Worm (Caenorhabditis elegans): ENCODE data around the gene srx-104.

srx-104 gene

DNA sequence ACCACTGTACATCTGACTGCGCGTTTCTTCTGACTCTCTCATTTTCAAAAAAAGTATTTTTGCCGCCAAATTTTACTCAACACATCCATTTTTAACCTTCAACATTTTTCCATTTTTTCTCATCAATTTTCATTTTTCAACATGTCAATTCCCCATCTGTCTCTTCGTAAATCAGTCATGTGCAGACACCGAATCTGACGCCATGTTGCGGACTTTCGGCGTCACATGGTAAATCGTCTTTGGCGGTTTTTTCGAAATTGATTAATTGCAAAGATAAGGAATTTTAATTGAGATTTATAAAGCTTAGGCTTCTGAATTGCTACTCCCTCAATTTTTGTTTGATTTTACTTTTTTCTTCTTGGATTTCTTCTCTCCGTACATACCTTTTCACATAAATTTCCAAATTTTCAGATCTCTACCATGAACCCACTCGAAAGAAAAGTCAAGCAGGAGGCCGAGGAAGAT lies 16.7 kb downstream of the srx-104 start, which contains the start of gene F19B10.1:
TSS of gene F19B10.1 (plus strand) at position 415 of the 465 bp plus-strand sequence.
- TF ChIP-seq hmbx-1 (tag; optimal IDR thresholded peaks at IDR 0.05), result no peak

DNA sequence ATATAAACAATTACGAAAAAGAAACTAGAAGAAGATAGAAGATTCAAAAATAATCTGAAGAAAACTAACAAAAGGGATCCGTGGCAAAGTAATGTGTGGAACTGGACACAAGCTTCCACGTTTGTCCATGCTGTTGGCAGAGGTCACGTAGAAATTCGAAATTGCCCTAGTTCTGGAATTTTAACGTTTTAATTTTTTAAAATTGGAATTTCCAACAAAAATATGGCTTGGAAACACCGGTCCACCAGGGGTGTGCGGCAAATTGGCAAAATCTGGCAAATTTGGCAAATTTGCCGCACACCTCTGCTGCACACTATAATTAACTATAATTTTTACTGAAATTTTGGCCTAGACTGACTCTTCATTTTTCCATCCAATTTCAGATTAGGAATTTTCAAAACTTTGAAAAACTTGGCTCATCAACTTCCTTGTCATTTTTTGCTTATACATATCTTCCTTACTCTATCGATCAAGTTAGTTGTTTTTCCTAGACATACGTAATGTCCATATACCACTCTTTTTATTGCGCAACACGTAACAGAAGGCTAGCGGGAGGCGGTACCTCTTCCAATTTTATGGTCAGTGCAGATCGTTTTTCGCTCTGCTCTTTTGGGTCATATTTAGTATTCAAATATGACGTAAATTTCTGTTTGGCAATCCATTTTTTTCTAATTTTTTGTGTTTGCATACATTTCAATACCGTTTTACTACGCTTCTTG lies 18.0 kb downstream of the srx-104 start, which contains the start of gene F19B10.10:
TSS of gene F19B10.10 (minus strand) at position 51 of the 719 bp plus-strand sequence.
- TF ChIP-seq tbx-11 (GFP tag; IDR thresholded peaks at IDR 0.05) (no peak), pes-1 (GFP tag; IDR thresholded peaks at IDR 0.05) (no peak), hnd-1 (tag; optimal IDR thresholded peaks at IDR 0.05) (no peak)

DNA sequence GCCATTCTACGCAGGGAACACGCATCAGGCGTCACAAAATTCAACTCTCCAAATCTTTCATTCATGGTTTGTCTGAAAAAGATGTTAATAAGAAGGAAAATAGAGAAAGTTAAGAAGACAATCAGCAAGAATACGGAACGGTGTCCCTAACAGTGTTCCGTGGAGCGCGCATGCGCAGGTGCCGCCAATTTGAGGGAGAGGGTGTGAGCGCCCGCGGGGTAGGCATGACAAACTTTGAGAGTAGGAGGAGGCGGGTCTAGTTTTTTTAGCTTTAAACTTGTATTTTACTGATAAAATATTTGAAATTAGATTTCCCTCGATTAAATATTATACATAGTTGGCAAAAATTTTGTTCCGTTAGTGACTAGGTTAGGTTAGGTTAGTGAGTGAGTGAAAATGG lies 19.1 kb downstream of the srx-104 start:
- TF ChIP-seq pes-1 (GFP tag; IDR thresholded peaks at IDR 0.05) (no peak), sea-1 (GFP tag; conservative IDR thresholded peaks at IDR 0.05) (no peak), hnd-1 (tag; optimal IDR thresholded peaks at IDR 0.05) (no peak), hmg-4 (GFP tag; optimal IDR thresholded peaks at IDR 0.05) (no peak), F13C5.2 (tag; optimal IDR thresholded peaks at IDR 0.05) (no peak), ceh-13 (GFP tag; optimal IDR thresholded peaks at IDR 0.05) (no peak), tra-4 (tag; optimal IDR thresholded peaks at IDR 0.05) (no peak), tbx-11 (GFP tag; IDR thresholded peaks at IDR 0.05) (no peak), aly-1 (tag; optimal IDR thresholded peaks at IDR 0.05) (no peak), ama-1 (optimal IDR thresholded peaks at IDR 0.05) (no peak), B0310.2 (tag; optimal IDR thresholded peaks at IDR 0.05) (no peak), ceh-36 (tag; optimal IDR thresholded peaks at IDR 0.05) (no peak), scrt-1 (GFP tag; IDR thresholded peaks at IDR 0.05) (no peak), tbx-37 (GFP tag; conservative IDR thresholded peaks at IDR 0.05) (no peak), flt-1 (GFP tag; IDR thresholded peaks at IDR 0.05) (no peak), hmbx-1 (tag; optimal IDR thresholded peaks at IDR 0.05) (no peak)

DNA sequence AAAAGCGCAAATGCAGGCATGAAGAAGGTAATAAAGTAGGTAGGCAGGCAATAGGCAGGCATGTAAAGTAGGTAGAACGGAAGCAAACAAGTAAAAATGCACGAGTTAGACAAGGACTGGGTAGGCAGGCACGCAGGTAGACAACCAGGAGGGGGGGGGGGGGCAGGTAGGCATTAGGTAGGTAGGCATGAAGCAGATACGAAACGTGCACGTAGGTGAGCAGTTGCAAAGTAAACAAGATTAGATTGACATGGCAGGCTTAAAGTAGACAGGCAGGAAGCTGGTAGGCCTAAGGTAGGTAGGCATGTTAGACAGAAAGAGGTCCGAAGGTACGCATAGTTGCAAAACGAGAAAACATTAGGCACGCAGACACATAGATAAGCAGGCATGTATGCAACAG lies 20.5 kb downstream of the srx-104 start:
- TF ChIP-seq flt-1 (GFP tag; IDR thresholded peaks at IDR 0.05) (no peak), ceh-13 (GFP tag; optimal IDR thresholded peaks at IDR 0.05) (no peak), ets-7 (tag; optimal IDR thresholded peaks at IDR 0.05) (no peak), tbx-37 (GFP tag; conservative IDR thresholded peaks at IDR 0.05) (no peak), aly-1 (tag; optimal IDR thresholded peaks at IDR 0.05) (no peak), hmbx-1 (tag; optimal IDR thresholded peaks at IDR 0.05) (no peak), hmg-4 (GFP tag; optimal IDR thresholded peaks at IDR 0.05) (no peak), B0310.2 (tag; optimal IDR thresholded peaks at IDR 0.05) (no peak), F13C5.2 (tag; optimal IDR thresholded peaks at IDR 0.05) (no peak), pes-1 (GFP tag; IDR thresholded peaks at IDR 0.05) (no peak), tra-4 (tag; optimal IDR thresholded peaks at IDR 0.05) (no peak), sea-1 (GFP tag; conservative IDR thresholded peaks at IDR 0.05) (no peak)

DNA sequence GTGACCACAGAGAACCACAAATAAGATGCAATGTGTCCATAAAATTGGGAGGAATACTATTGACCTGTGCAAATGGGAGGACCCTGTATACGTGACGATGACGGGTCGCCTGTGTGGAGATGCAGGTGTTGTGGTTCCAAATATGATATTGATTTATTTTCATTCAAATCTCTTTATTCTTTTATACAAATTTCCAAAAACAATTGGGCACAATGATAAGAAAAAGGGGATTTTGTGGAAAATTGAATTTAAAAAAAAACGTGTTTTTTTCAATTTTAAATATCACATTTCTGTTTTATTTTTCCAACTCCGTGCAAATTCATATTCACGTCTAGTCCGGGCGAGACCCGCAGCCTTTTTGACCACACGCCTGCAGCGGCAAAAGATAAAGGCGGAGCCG lies 24.3 kb downstream of the srx-104 start, which contains the start of gene F19B10.2:
TSS of gene F19B10.2 (plus strand) at position 301 of the 400 bp plus-strand sequence.
- TF ChIP-seq pes-1 (GFP tag; IDR thresholded peaks at IDR 0.05), result no peak
- no peak for TF ChIP-seq ceh-36 (tag; optimal IDR thresholded peaks at IDR 0.05)
- TF ChIP-seq sea-1 (GFP tag; conservative IDR thresholded peaks at IDR 0.05), result no peak
- TF ChIP-seq B0310.2 (tag; optimal IDR thresholded peaks at IDR 0.05), result no peak
- no peak for TF ChIP-seq ets-7 (tag; optimal IDR thresholded peaks at IDR 0.05)
- no peak for TF ChIP-seq tbx-11 (GFP tag; IDR thresholded peaks at IDR 0.05)
- TF ChIP-seq hmg-4 (GFP tag; optimal IDR thresholded peaks at IDR 0.05), result no peak

DNA sequence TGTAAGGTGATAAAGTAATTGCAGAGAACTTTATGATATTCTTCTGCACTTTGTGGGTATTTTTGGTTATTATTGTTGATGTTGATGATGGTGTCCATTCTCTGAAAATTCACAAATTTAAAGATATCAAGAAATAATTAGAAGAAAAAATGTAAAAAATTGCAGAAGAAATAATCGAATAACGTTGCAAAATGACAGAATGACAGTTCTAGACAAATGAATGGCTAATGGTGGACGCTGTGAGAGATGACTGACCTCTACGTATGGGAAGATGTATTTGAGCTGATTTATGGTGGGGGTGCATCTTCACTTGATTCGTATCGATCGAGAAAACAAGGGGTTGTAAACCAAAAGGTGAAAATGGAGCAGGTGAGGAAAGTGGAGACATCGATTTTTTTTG lies 26.0 kb downstream of the srx-104 start, which contains the start of gene sea-1:
TSS of gene sea-1 (minus strand) at position 101 of the 400 bp plus-strand sequence.
- no peak for TF ChIP-seq ceh-36 (tag; optimal IDR thresholded peaks at IDR 0.05)
- no peak for TF ChIP-seq tbx-11 (GFP tag; IDR thresholded peaks at IDR 0.05)
- TF ChIP-seq ceh-13 (GFP tag; optimal IDR thresholded peaks at IDR 0.05), result no peak
- TF ChIP-seq ets-7 (tag; optimal IDR thresholded peaks at IDR 0.05), result no peak
- TF ChIP-seq flt-1 (GFP tag; IDR thresholded peaks at IDR 0.05), result no peak
- TF ChIP-seq scrt-1 (GFP tag; IDR thresholded peaks at IDR 0.05), result no peak
- TF ChIP-seq hmg-4 (GFP tag; optimal IDR thresholded peaks at IDR 0.05), result no peak
- no peak for TF ChIP-seq hnd-1 (tag; optimal IDR thresholded peaks at IDR 0.05)

DNA sequence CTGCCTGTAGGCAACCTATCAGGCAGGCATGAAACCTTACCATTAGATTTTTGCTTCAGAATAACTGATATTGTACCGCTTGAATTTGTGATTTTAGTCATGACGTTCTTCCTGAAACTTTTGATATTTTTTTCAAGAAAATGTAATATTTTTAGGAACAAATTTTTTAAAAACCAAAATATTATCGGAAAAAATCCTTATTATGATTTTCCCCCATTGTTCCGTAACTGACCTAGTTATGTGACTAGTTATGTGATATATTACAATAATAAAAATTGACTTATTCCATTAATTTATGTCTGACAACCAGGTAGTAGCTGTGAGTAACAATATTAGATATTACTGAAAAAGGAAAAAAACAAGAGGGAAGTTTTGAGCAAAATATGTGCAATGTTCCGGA lies 28.5 kb downstream of the srx-104 start, which contains the start of gene srx-98:
TSS of gene srx-98 (minus strand) at position 101 of the 400 bp plus-strand sequence.
- no peak for TF ChIP-seq tra-4 (tag; optimal IDR thresholded peaks at IDR 0.05)
- no peak for TF ChIP-seq ceh-36 (tag; optimal IDR thresholded peaks at IDR 0.05)
- no peak for TF ChIP-seq B0310.2 (tag; optimal IDR thresholded peaks at IDR 0.05)
- no peak for TF ChIP-seq tbx-11 (GFP tag; IDR thresholded peaks at IDR 0.05)
- TF ChIP-seq F13C5.2 (tag; optimal IDR thresholded peaks at IDR 0.05), result no peak
- TF ChIP-seq ets-7 (tag; optimal IDR thresholded peaks at IDR 0.05), result no peak
- no peak for TF ChIP-seq flt-1 (GFP tag; IDR thresholded peaks at IDR 0.05)
- no peak for TF ChIP-seq sea-1 (GFP tag; conservative IDR thresholded peaks at IDR 0.05)
- no peak for TF ChIP-seq aly-1 (tag; optimal IDR thresholded peaks at IDR 0.05)
- no peak for TF ChIP-seq hmg-4 (GFP tag; optimal IDR thresholded peaks at IDR 0.05)
- TF ChIP-seq tbx-37 (GFP tag; conservative IDR thresholded peaks at IDR 0.05), result no peak
- no peak for TF ChIP-seq hmbx-1 (tag; optimal IDR thresholded peaks at IDR 0.05)
- TF ChIP-seq scrt-1 (GFP tag; IDR thresholded peaks at IDR 0.05), result no peak
- TF ChIP-seq pes-1 (GFP tag; IDR thresholded peaks at IDR 0.05), result no peak
- no peak for TF ChIP-seq ceh-13 (GFP tag; optimal IDR thresholded peaks at IDR 0.05)
- no peak for TF ChIP-seq ama-1 (optimal IDR thresholded peaks at IDR 0.05)

DNA sequence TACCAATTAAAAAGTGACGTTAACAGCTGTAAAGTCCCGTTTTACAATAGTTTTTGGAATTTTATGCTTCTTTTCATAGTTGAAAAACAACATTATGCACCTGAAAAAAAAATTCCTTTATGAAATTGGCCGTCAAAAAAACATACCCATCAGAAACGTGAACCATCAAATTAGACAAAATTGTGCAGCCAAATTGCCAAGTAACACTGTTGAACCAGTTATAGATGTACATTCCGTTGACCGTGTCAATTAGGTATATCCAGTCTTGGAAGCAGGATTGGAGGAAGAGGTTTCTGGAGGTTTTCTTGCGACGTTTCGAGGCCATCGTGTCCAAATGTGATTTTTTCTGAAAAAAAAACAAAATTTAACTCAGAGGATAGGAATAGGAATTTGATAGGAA lies 30.2 kb downstream of the srx-104 start, which contains the start of gene srx-97:
TSS of gene srx-97 (minus strand) at position 101 of the 400 bp plus-strand sequence.
- TF ChIP-seq sea-1 (GFP tag; conservative IDR thresholded peaks at IDR 0.05) (no peak), hmg-4 (GFP tag; optimal IDR thresholded peaks at IDR 0.05) (no peak), flt-1 (GFP tag; IDR thresholded peaks at IDR 0.05) (no peak), pes-1 (GFP tag; IDR thresholded peaks at IDR 0.05) (no peak), tbx-37 (GFP tag; conservative IDR thresholded peaks at IDR 0.05) (no peak), tbx-11 (GFP tag; IDR thresholded peaks at IDR 0.05) (no peak), ceh-36 (tag; optimal IDR thresholded peaks at IDR 0.05) (no peak), F13C5.2 (tag; optimal IDR thresholded peaks at IDR 0.05) (no peak), ets-7 (tag; optimal IDR thresholded peaks at IDR 0.05) (no peak), scrt-1 (GFP tag; IDR thresholded peaks at IDR 0.05) (no peak), hnd-1 (tag; optimal IDR thresholded peaks at IDR 0.05) (no peak), ama-1 (optimal IDR thresholded peaks at IDR 0.05) (no peak), aly-1 (tag; optimal IDR thresholded peaks at IDR 0.05) (no peak), B0310.2 (tag; optimal IDR thresholded peaks at IDR 0.05) (no peak), ceh-13 (GFP tag; optimal IDR thresholded peaks at IDR 0.05) (no peak), hmbx-1 (tag; optimal IDR thresholded peaks at IDR 0.05) (no peak), tra-4 (tag; optimal IDR thresholded peaks at IDR 0.05) (no peak)
